Fruit fly (Drosophila melanogaster) whole organism, prepupa: ENCODE measurements around the gene CG31274.

Experiments
- Blimp-1 ChIP-seq: fragments of 200-800 bp; sonication (Bioruptor generic); optimal IDR thresholded peaks from 3 replicates; lab custom pipeline; 2017; ENCODE audit warnings: missing biosample characterization, missing genetic modification characterization, mild to moderate bottlenecking, moderate library complexity, missing genetic modification reagents
- CG11762 ChIP-seq: fragments of 200-800 bp; sonication (Bioruptor generic); optimal IDR thresholded peaks from 3 replicates; lab custom pipeline; 2016; ENCODE audit warnings: missing biosample characterization, missing genetic modification characterization; ENCODE audit not compliant: insufficient read depth
- CG15336 ChIP-seq: fragments of 200-800 bp; sonication (Bioruptor generic); IDR thresholded peaks from 2 replicates; pipeline ENCODE4 v1.3.6; 2022; ENCODE audit warnings: missing biosample characterization, missing genetic modification characterization
- CG16779 ChIP-seq: fragments of 200-800 bp; sonication (Bioruptor generic); optimal IDR thresholded peaks from 3 replicates; lab custom pipeline; 2017; ENCODE audit warnings: missing biosample characterization, mild to moderate bottlenecking, missing genetic modification characterization
- CG4318 ChIP-seq: fragments of 200-800 bp; sonication (Bioruptor generic); optimal IDR thresholded peaks from 3 replicates; lab custom pipeline; 2017; ENCODE audit warnings: missing biosample characterization, mild to moderate bottlenecking, missing genetic modification characterization
- CG6792 ChIP-seq: fragments of 200-800 bp; sonication (Bioruptor generic); optimal IDR thresholded peaks from 3 replicates; lab custom pipeline; 2016; ENCODE audit warnings: missing biosample characterization, missing genetic modification characterization
- CG6808 ChIP-seq: fragments of 200-800 bp; sonication (Bioruptor generic); optimal IDR thresholded peaks from 3 replicates; lab custom pipeline; 2017; ENCODE audit warnings: missing biosample characterization, missing genetic modification characterization, mild to moderate bottlenecking, moderate library complexity, missing genetic modification reagents
- CG6854 ChIP-seq: fragments of 200-800 bp; sonication (Bioruptor generic); optimal IDR thresholded peaks from 2 replicates; lab custom pipeline; 2017; ENCODE audit warnings: missing biosample characterization, mild to moderate bottlenecking, missing genetic modification characterization
- CG7368 ChIP-seq: fragments of 200-800 bp; sonication (Bioruptor generic); optimal IDR thresholded peaks from 3 replicates; lab custom pipeline; 2016; ENCODE audit warnings: missing biosample characterization, missing genetic modification characterization
- CG8319 ChIP-seq: fragments of 200-800 bp; sonication (Bioruptor generic); optimal IDR thresholded peaks from 3 replicates; lab custom pipeline; 2016; ENCODE audit warnings: missing biosample characterization, missing genetic modification characterization
- CG8632 ChIP-seq: fragments of 200-800 bp; sonication (Bioruptor generic); optimal IDR thresholded peaks from 3 replicates; lab custom pipeline; 2016; ENCODE audit warnings: missing biosample characterization, missing genetic modification characterization
- CG9139 ChIP-seq: fragments of 200-800 bp; sonication (Bioruptor generic); optimal IDR thresholded peaks from 3 replicates; lab custom pipeline; 2017; ENCODE audit warnings: missing biosample characterization, mild to moderate bottlenecking, missing genetic modification characterization
- Eip75B ChIP-seq: fragments of 200-800 bp; sonication (Bioruptor generic); optimal IDR thresholded peaks from 3 replicates; lab custom pipeline; 2016; ENCODE audit warnings: missing biosample characterization, missing genetic modification characterization
- Eip78C ChIP-seq: fragments of 200-800 bp; sonication (Bioruptor generic); peaks from one replicate; lab custom pipeline; 2016; ENCODE audit warnings: missing biosample characterization, missing genetic modification characterization
- Eip93F ChIP-seq: fragments of 200-800 bp; sonication (Bioruptor generic); optimal IDR thresholded peaks from 2 replicates; lab custom pipeline; 2016; ENCODE audit warnings: missing biosample characterization, mild to moderate bottlenecking, missing genetic modification characterization
- Ets21C ChIP-seq: fragments of 200-800 bp; sonication (Bioruptor generic); optimal IDR thresholded peaks from 3 replicates; lab custom pipeline; 2016; ENCODE audit warnings: missing biosample characterization, missing genetic modification characterization
- Hr38 ChIP-seq: sonication (Bioruptor generic); optimal IDR thresholded peaks from 2 replicates; lab custom pipeline; 2016; ENCODE audit warnings: missing biosample characterization, missing genetic modification characterization
- Hr39 ChIP-seq: fragments of 200-800 bp; sonication (Bioruptor generic); optimal IDR thresholded peaks from 2 replicates; lab custom pipeline; 2016; ENCODE audit warnings: missing biosample characterization, missing genetic modification characterization
- Hr4 ChIP-seq: fragments of 200-800 bp; sonication (Bioruptor generic); optimal IDR thresholded peaks from 3 replicates; lab custom pipeline; 2016; ENCODE audit warnings: missing biosample characterization, missing genetic modification characterization
- Lpt ChIP-seq: fragments of 200-800 bp; sonication (Bioruptor generic); optimal IDR thresholded peaks from 3 replicates; lab custom pipeline; 2016; ENCODE audit warnings: missing biosample characterization, missing genetic modification characterization
- OdsH ChIP-seq: fragments of 200-800 bp; sonication (Bioruptor generic); optimal IDR thresholded peaks from 3 replicates; lab custom pipeline; 2016; ENCODE audit warnings: missing biosample characterization, missing genetic modification characterization
- Sox102F ChIP-seq: fragments of 200-800 bp; sonication (Bioruptor generic); optimal IDR thresholded peaks from 2 replicates; lab custom pipeline; 2016; ENCODE audit warnings: missing biosample characterization, mild to moderate bottlenecking, missing genetic modification characterization
- Sox14 ChIP-seq: fragments of 200-800 bp; sonication (Bioruptor generic); optimal IDR thresholded peaks from 3 replicates; lab custom pipeline; 2016; ENCODE audit warnings: missing biosample characterization, missing genetic modification characterization
- Sox15 ChIP-seq: fragments of 200-800 bp; sonication (Bioruptor generic); optimal IDR thresholded peaks from 3 replicates; lab custom pipeline; 2016; ENCODE audit warnings: missing biosample characterization, missing genetic modification characterization
- acj6 ChIP-seq: fragments of 200-800 bp; sonication (Bioruptor generic); optimal IDR thresholded peaks from 3 replicates; lab custom pipeline; 2016; ENCODE audit warnings: missing biosample characterization, missing genetic modification characterization
- dac ChIP-seq: fragments of 200-800 bp; sonication (Bioruptor generic); optimal IDR thresholded peaks from 2 replicates; lab custom pipeline; 2017; ENCODE audit warnings: missing biosample characterization, mild to moderate bottlenecking, missing genetic modification characterization
- eg ChIP-seq: fragments of 200-800 bp; sonication (Bioruptor generic); IDR thresholded peaks from 3 replicates; pipeline ENCODE4 v1.3.6; 2022; ENCODE audit warnings: missing biosample characterization, missing genetic modification characterization
- esn ChIP-seq: fragments of 200-800 bp; sonication (Bioruptor generic); optimal IDR thresholded peaks from 2 replicates; lab custom pipeline; 2016; ENCODE audit warnings: missing biosample characterization, mild to moderate bottlenecking, missing genetic modification characterization, moderate library complexity
- fkh ChIP-seq: fragments of 200-800 bp; sonication (Bioruptor generic); optimal IDR thresholded peaks from 3 replicates; lab custom pipeline; 2017; ENCODE audit warnings: missing biosample characterization, mild to moderate bottlenecking, missing genetic modification characterization, moderate library complexity
- net ChIP-seq: fragments of 200-800 bp; sonication (Bioruptor generic); optimal IDR thresholded peaks from 3 replicates; lab custom pipeline; 2016; ENCODE audit warnings: missing biosample characterization, missing genetic modification characterization
- salr ChIP-seq, 2 experiments: fragments of 200-800 bp; sonication (Bioruptor generic); optimal IDR thresholded peaks; 3 replicates each; lab custom pipeline; 2016 to 2018; ENCODE audit warnings: missing biosample characterization in 2 of 2, missing genetic modification characterization in 2 of 2, mild to moderate bottlenecking in 1 of 2
- spab ChIP-seq: fragments of 200-800 bp; sonication (Bioruptor generic); optimal IDR thresholded peaks from 2 replicates; lab custom pipeline; 2017; ENCODE audit warnings: missing biosample characterization, mild to moderate bottlenecking, missing genetic modification characterization, missing genetic modification reagents
- svp ChIP-seq: fragments of 200-800 bp; sonication (Bioruptor generic); peaks from one replicate; lab custom pipeline; 2016; ENCODE audit warnings: missing biosample characterization, missing genetic modification characterization
- topi ChIP-seq: fragments of 200-800 bp; sonication (Bioruptor generic); optimal IDR thresholded peaks from 3 replicates; lab custom pipeline; 2016; ENCODE audit warnings: missing biosample characterization, missing genetic modification characterization
- vri ChIP-seq: fragments of 200-800 bp; sonication (Bioruptor generic); optimal IDR thresholded peaks from 3 replicates; lab custom pipeline; 2016; ENCODE audit warnings: missing biosample characterization, mild to moderate bottlenecking, missing genetic modification characterization

CG31274 gene

dm6 chr3R:16977745-16978305, 15.0 kb upstream of the CG31274 start, which contains the start of gene Actn3:
Gene Actn3 (minus strand): TSS chr3R:16977795.
- TF ChIP-seq CG6792, result no peak
- TF ChIP-seq CG4318 (GFP tag; lab: Kevin White, UChicago), result no peak
- TF ChIP-seq Blimp-1 (GFP tag; lab: Kevin White, UChicago), result no peak

- peak; percentile 66 for TF ChIP-seq fkh (GFP tag; lab: Kevin White, UChicago)
- no peak for TF ChIP-seq vri (GFP tag; lab: Kevin White, UChicago)
- peak; percentile 59 for TF ChIP-seq svp (GFP tag; lab: Kevin White, UChicago)
These were observed 11.7 kb upstream of the CG31274 start for dm6 chr3R:16980958-16981623.

dm6 chr3R:16982108-16982707, 10.6 kb upstream of the CG31274 start, which contains the start of gene AhcyL2:
Gene AhcyL2 (minus strand): TSS chr3R:16982158.
- peak; percentile 28; the same call in 1 of the 2 replicates for TF ChIP-seq CG15336 (GFP tag; lab: Robert Waterston, UW)
- peak; percentile 2 for TF ChIP-seq Lpt (GFP tag; lab: Kevin White, UChicago)
- TF ChIP-seq CG8319 (GFP tag; lab: Kevin White, UChicago), result no peak
- peak; percentile 14 for TF ChIP-seq fkh (GFP tag; lab: Kevin White, UChicago)
- peak; percentile 1 for TF ChIP-seq CG6854 (GFP tag; lab: Kevin White, UChicago)
- TF ChIP-seq Eip78C (GFP tag; lab: Kevin White, UChicago), result peak; percentile 72
- no peak for TF ChIP-seq CG8632 (GFP tag; lab: Kevin White, UChicago)
- TF ChIP-seq svp (GFP tag; lab: Kevin White, UChicago), result peak; percentile 100
- TF ChIP-seq vri (GFP tag; lab: Kevin White, UChicago), result peak; percentile 84

dm6 chr3R:16983001-16983400, 9.8 kb upstream of the CG31274 start:
- TF ChIP-seq eg (GFP tag; lab: Robert Waterston, UW) (no peak), topi (GFP tag; lab: Kevin White, UChicago) (no peak), Hr38 (GFP tag; lab: Kevin White, UChicago) (no peak), Sox14 (GFP tag; lab: Kevin White, UChicago) (no peak), Sox15 (GFP tag; lab: Kevin White, UChicago) (no peak), CG9139 (GFP tag; lab: Kevin White, UChicago) (no peak), net (GFP tag; lab: Kevin White, UChicago) (no peak), OdsH (GFP tag; lab: Kevin White, UChicago) (no peak)

- no peak for TF ChIP-seq Hr39 (GFP tag; lab: Kevin White, UChicago)
- TF ChIP-seq Eip75B (GFP tag; lab: Kevin White, UChicago), result no peak
- TF ChIP-seq acj6 (GFP tag; lab: Kevin White, UChicago), result no peak
- no peak for TF ChIP-seq CG16779
- TF ChIP-seq Blimp-1 (GFP tag; lab: Kevin White, UChicago), result no peak
- TF ChIP-seq esn, result no peak
- no peak for TF ChIP-seq CG11762 (GFP tag; lab: Kevin White, UChicago)
- TF ChIP-seq Ets21C (GFP tag; lab: Kevin White, UChicago), result no peak
- TF ChIP-seq topi (GFP tag; lab: Kevin White, UChicago), result no peak
- no peak for TF ChIP-seq CG6808 (GFP tag; lab: Kevin White, UChicago)
- no peak for TF ChIP-seq dac (GFP tag; lab: Kevin White, UChicago)
- no peak for TF ChIP-seq salr (GFP tag; optimal IDR thresholded peaks at IDR 0.05; lab: Kevin White, UChicago)
- TF ChIP-seq Eip93F (GFP tag; lab: Kevin White, UChicago), result no peak
- TF ChIP-seq spab (GFP tag; lab: Kevin White, UChicago), result no peak
- no peak for TF ChIP-seq Sox14 (GFP tag; lab: Kevin White, UChicago)
- no peak for TF ChIP-seq Hr4
- TF ChIP-seq CG7368 (GFP tag; lab: Kevin White, UChicago), result no peak
- TF ChIP-seq Sox102F (GFP tag; lab: Kevin White, UChicago), result no peak
These were observed 8.6 kb upstream of the CG31274 start for dm6 chr3R:16984221-16984620.
